Worm (Caenorhabditis elegans): ENCODE results near the gene F11C7.6.

F11C7.6 gene

DNA sequence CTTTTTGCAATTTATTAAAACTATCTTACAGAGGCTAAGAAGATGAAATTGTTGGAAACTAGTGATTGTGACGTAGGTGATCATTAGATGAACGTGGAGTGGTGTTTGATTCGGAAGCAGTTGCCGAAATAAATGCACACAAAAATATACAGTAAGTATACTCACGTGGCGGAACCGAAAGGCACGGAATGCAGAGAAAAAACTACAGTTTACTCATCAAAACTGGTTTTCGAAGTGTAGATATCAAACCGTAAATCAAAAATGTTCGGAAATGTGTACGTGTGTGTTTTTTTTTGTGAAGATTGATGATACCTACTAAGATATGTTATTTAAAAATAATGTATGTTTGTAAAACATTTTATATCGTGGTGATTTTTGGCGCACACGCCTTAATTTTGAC lies 25.3 kb downstream of the F11C7.6 start:
- TF ChIP-seq F13C5.2 (tag; optimal IDR thresholded peaks at IDR 0.05), result no peak
- no peak for TF ChIP-seq hmbx-1 (tag; optimal IDR thresholded peaks at IDR 0.05)
- TF ChIP-seq ets-7 (tag; optimal IDR thresholded peaks at IDR 0.05), result no peak
- no peak for TF ChIP-seq scrt-1 (GFP tag; IDR thresholded peaks at IDR 0.05)

- no peak for TF ChIP-seq aly-1 (tag; optimal IDR thresholded peaks at IDR 0.05)
- TF ChIP-seq tbx-37 (GFP tag; conservative IDR thresholded peaks at IDR 0.05), result no peak
- no peak for TF ChIP-seq F13C5.2 (tag; optimal IDR thresholded peaks at IDR 0.05)
- TF ChIP-seq tra-4 (tag; optimal IDR thresholded peaks at IDR 0.05), result no peak
- TF ChIP-seq ceh-13 (GFP tag; optimal IDR thresholded peaks at IDR 0.05), result no peak
- TF ChIP-seq B0310.2 (tag; optimal IDR thresholded peaks at IDR 0.05), result no peak
- no peak for TF ChIP-seq hnd-1 (tag; optimal IDR thresholded peaks at IDR 0.05)
- TF ChIP-seq pes-1 (GFP tag; IDR thresholded peaks at IDR 0.05), result no peak
- TF ChIP-seq ceh-36 (tag; optimal IDR thresholded peaks at IDR 0.05), result no peak
- TF ChIP-seq hmg-4 (GFP tag; optimal IDR thresholded peaks at IDR 0.05), result no peak
- TF ChIP-seq ets-7 (tag; optimal IDR thresholded peaks at IDR 0.05), result no peak
- TF ChIP-seq tbx-11 (GFP tag; IDR thresholded peaks at IDR 0.05), result no peak
- no peak for TF ChIP-seq scrt-1 (GFP tag; IDR thresholded peaks at IDR 0.05)
- TF ChIP-seq flt-1 (GFP tag; IDR thresholded peaks at IDR 0.05), result no peak
- TF ChIP-seq ama-1 (optimal IDR thresholded peaks at IDR 0.05), result no peak
- TF ChIP-seq hmbx-1 (tag; optimal IDR thresholded peaks at IDR 0.05), result no peak
- no peak for TF ChIP-seq sea-1 (GFP tag; conservative IDR thresholded peaks at IDR 0.05)
Measured at ce11 chrX:17427778-17428177, 26.4 kb downstream of the F11C7.6 start.

- TF ChIP-seq ceh-13 (GFP tag; optimal IDR thresholded peaks at IDR 0.05) (no peak), ceh-36 (tag; optimal IDR thresholded peaks at IDR 0.05) (no peak), B0310.2 (tag; optimal IDR thresholded peaks at IDR 0.05) (no peak), ets-7 (tag; optimal IDR thresholded peaks at IDR 0.05) (no peak), hnd-1 (tag; optimal IDR thresholded peaks at IDR 0.05) (no peak), hmbx-1 (tag; optimal IDR thresholded peaks at IDR 0.05) (no peak), tbx-37 (GFP tag; conservative IDR thresholded peaks at IDR 0.05) (no peak), pes-1 (GFP tag; IDR thresholded peaks at IDR 0.05) (no peak), ama-1 (optimal IDR thresholded peaks at IDR 0.05) (no peak)
Measured at ce11 chrX:17428803-17429202, 27.4 kb downstream of the F11C7.6 start, which contains the start of gene pbo-6. pbo-6 (plus strand) TSS chrX:17429042.

ce11 chrX:17434234-17434633 lies 32.9 kb downstream of the F11C7.6 start, which contains the start of gene fubl-3:
fubl-3 (plus strand) TSS chrX:17434445.
- TF ChIP-seq pes-1 (GFP tag; IDR thresholded peaks at IDR 0.05), result no peak
- TF ChIP-seq tbx-37 (GFP tag; conservative IDR thresholded peaks at IDR 0.05), result 0 out of 2 replicates have a peak, but pooled peaks have one; percentile 7
- TF ChIP-seq ama-1 (optimal IDR thresholded peaks at IDR 0.05), result no peak
- TF ChIP-seq hmg-4 (GFP tag; optimal IDR thresholded peaks at IDR 0.05), result no peak

- TF ChIP-seq scrt-1 (GFP tag; IDR thresholded peaks at IDR 0.05) (no peak), ceh-13 (GFP tag; optimal IDR thresholded peaks at IDR 0.05) (no peak), tra-4 (tag; optimal IDR thresholded peaks at IDR 0.05) (no peak), flt-1 (GFP tag; IDR thresholded peaks at IDR 0.05) (no peak), hmg-4 (GFP tag; optimal IDR thresholded peaks at IDR 0.05) (no peak), ceh-36 (tag; optimal IDR thresholded peaks at IDR 0.05) (no peak), hmbx-1 (tag; optimal IDR thresholded peaks at IDR 0.05) (no peak), aly-1 (tag; optimal IDR thresholded peaks at IDR 0.05) (no peak), sea-1 (GFP tag; conservative IDR thresholded peaks at IDR 0.05) (no peak), ets-7 (tag; optimal IDR thresholded peaks at IDR 0.05) (no peak), tbx-11 (GFP tag; IDR thresholded peaks at IDR 0.05) (no peak)
Measured at ce11 chrX:17438386-17438785, 37.0 kb downstream of the F11C7.6 start, which contains the start of gene C36E6.8. C36E6.8 (plus strand) TSS chrX:17438686.

DNA sequence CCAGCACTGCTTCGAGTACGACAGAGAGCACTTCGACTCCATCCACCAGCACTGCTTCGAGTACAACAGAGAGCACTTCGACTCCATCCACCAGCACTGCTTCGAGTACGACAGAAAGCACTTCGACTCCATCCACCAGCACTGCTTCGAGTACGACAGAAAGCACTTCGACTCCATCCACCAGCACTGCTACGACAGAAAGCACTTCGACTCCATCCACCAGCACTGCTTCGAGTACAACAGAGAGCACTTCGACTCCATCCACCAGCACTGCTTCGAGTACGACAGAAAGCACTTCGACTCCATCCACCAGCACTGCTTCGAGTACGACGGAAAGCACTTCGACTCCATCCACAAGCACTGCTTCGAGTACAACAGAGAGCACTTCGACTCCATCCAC lies 41.2 kb downstream of the F11C7.6 start:
- TF ChIP-seq tbx-37 (GFP tag; conservative IDR thresholded peaks at IDR 0.05) (0 out of 2 replicates have a peak, but pooled peaks have one; percentile 46), scrt-1 (GFP tag; IDR thresholded peaks at IDR 0.05) (peak; percentile 73; the same call in 1 of the 2 replicates)

DNA sequence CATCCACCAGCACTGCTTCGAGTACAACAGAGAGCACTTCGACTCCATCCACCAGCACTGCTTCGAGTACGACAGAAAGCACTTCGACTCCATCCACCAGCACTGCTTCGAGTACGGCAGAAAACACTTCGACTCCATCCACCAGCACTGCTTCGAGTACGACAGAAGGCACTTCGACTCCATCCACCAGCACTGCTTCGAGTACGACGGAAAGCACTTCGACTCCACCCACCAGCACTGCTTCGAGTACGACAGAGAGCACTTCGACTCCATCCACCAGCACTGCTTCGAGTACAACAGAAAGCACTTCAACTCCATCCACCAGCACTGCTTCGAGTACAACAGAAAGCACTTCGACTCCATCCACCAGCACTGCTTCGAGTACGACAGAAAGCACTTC lies 43.3 kb downstream of the F11C7.6 start:
- peak; percentile 32 for TF ChIP-seq scrt-1 (GFP tag; IDR thresholded peaks at IDR 0.05)

ce11 chrX:17445239-17445638 lies 43.9 kb downstream of the F11C7.6 start:
- peak; percentile 27; the same call in 1 of the 2 replicates for TF ChIP-seq scrt-1 (GFP tag; IDR thresholded peaks at IDR 0.05)

DNA sequence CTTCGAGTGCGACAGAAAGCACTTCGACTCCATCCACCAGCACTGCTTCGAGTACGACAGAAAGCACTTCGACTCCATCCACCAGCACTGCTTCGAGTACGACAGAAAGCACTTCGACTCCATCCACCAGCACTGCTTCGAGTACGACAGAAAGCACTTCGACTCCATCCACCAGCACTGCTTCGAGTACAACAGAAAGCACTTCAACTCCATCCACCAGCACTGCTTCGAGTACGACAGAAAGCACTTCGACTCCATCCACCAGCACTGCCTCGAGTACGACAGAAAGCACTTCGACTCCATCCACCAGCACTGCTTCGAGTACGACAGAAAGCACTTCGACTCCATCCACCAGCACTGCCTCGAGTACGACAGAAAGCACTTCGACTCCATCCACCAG lies 45.8 kb downstream of the F11C7.6 start:
- 0 out of 2 replicates have a peak, but pooled peaks have one; percentile 19 for TF ChIP-seq flt-1 (GFP tag; IDR thresholded peaks at IDR 0.05)

ce11 chrX:17451410-17451809 lies 50.0 kb downstream of the F11C7.6 start, which contains the start of gene C36E6.2:
C36E6.2 (plus strand) TSS chrX:17451670.
- peak; percentile 39 for TF ChIP-seq hmg-4 (GFP tag; optimal IDR thresholded peaks at IDR 0.05)
- no peak for TF ChIP-seq ceh-13 (GFP tag; optimal IDR thresholded peaks at IDR 0.05)
- TF ChIP-seq B0310.2 (tag; optimal IDR thresholded peaks at IDR 0.05), result no peak
- no peak for TF ChIP-seq tra-4 (tag; optimal IDR thresholded peaks at IDR 0.05)
- TF ChIP-seq scrt-1 (GFP tag; IDR thresholded peaks at IDR 0.05), result 0 out of 2 replicates have a peak, but pooled peaks have one; percentile 33

All from whole organism, early embryonic.